Fruit fly (Drosophila melanogaster): ENCODE results near the gene Act87E.

- no peak for TF ChIP-seq EcR (GFP tag; optimal IDR thresholded peaks at IDR 0.05)
- TF ChIP-seq fd96Ca (GFP tag; IDR thresholded peaks at IDR 0.05), result no peak
- TF ChIP-seq CG8301 (tag; optimal IDR thresholded peaks at IDR 0.05), result peak; percentile 11
- no peak for TF ChIP-seq CG34367 (tag; optimal IDR thresholded peaks at IDR 0.05)
- no peak for TF ChIP-seq CG10348 (GFP tag; IDR thresholded peaks at IDR 0.05)
- TF ChIP-seq Snoo (tag; optimal IDR thresholded peaks at IDR 0.05), result no peak
- no peak for TF ChIP-seq CG8159 (tag; optimal IDR thresholded peaks at IDR 0.05)
- no peak for TF ChIP-seq D1 (tag; optimal IDR thresholded peaks at IDR 0.05)
- TF ChIP-seq gl (tag; optimal IDR thresholded peaks at IDR 0.05), result no peak
These were observed 20.7 kb downstream of the Act87E start for dm6 chr3R:13446489-13446888.
